Fruit fly (Drosophila melanogaster) whole organism, embryonic: ENCODE data around the gene bys.

Experiments
- CG10209 ChIP-seq: fragments of 200-800 bp; sonication (Bioruptor generic); optimal IDR thresholded peaks from 3 replicates; lab custom pipeline; 2017; ENCODE audit warnings: missing biosample characterization, mild to moderate bottlenecking, missing genetic modification characterization, missing genetic modification reagents
- CG11247 ChIP-seq: fragments of 200-800 bp; sonication (Bioruptor generic); IDR thresholded peaks from 2 replicates; pipeline ENCODE4 v1.3.6; 2022; ENCODE audit warnings: missing biosample characterization, missing genetic modification characterization
- CG12236 ChIP-seq: fragments of 200-800 bp; sonication (Bioruptor generic); optimal IDR thresholded peaks from 2 replicates; lab custom pipeline; 2016; ENCODE audit warnings: missing biosample characterization, missing genetic modification characterization
- CG18599 ChIP-seq: fragments of 200-800 bp; sonication (Bioruptor generic); optimal IDR thresholded peaks from 3 replicates; lab custom pipeline; 2017; ENCODE audit warnings: missing biosample characterization, missing genetic modification characterization, mild to moderate bottlenecking, moderate library complexity, missing genetic modification reagents
- CG31388 ChIP-seq: fragments of 200-800 bp; sonication (Bioruptor generic); optimal IDR thresholded peaks from 2 replicates; lab custom pipeline; 2016; ENCODE audit warnings: missing biosample characterization, missing genetic modification characterization
- CG3163 ChIP-seq: fragments of 200-800 bp; sonication (Bioruptor generic); optimal IDR thresholded peaks from 3 replicates; lab custom pipeline; 2016; ENCODE audit warnings: missing biosample characterization, missing genetic modification characterization
- CG5245 ChIP-seq: fragments of 200-800 bp; sonication (Bioruptor generic); optimal IDR thresholded peaks from 3 replicates; lab custom pipeline; 2016; ENCODE audit warnings: missing biosample characterization, missing genetic modification characterization
- CG6765 ChIP-seq: fragments of 200-800 bp; sonication (Bioruptor generic); optimal IDR thresholded peaks from 3 replicates; lab custom pipeline; 2017; ENCODE audit warnings: missing biosample characterization, mild to moderate bottlenecking, missing genetic modification characterization
- CG7372 ChIP-seq: fragments of 200-800 bp; sonication (Bioruptor generic); IDR thresholded peaks from 2 replicates; pipeline ENCODE4 v1.3.6; 2022; ENCODE audit warnings: missing biosample characterization, missing genetic modification characterization
- CG8281 ChIP-seq: fragments of 200-800 bp; sonication (Bioruptor generic); optimal IDR thresholded peaks from 2 replicates; lab custom pipeline; 2018; ENCODE audit warnings: missing biosample characterization, mild to moderate bottlenecking, missing genetic modification characterization, moderate library complexity
- CG8944 ChIP-seq: fragments of 200-800 bp; sonication (Bioruptor generic); optimal IDR thresholded peaks from 3 replicates; lab custom pipeline; 2016; ENCODE audit warnings: missing biosample characterization, missing genetic modification characterization
- D ChIP-seq, 2 experiments: fragments of 200-800 bp in 1 of 2; fragments of >200 bp in 1 of 2; sonication (Bioruptor generic) in 1 of 2; optimal IDR thresholded peaks; 2 replicates in 1 of 2; 3 replicates in 1 of 2; lab custom pipeline; 2017; ENCODE audit warnings: mild to moderate bottlenecking in 1 of 2, missing biosample characterization in 1 of 2, missing genetic modification characterization in 1 of 2, missing genetic modification reagents in 1 of 2
- Deaf1 ChIP-seq: fragments of 200-800 bp; optimal IDR thresholded peaks from 3 replicates; lab custom pipeline; 2019; ENCODE audit warnings: missing biosample characterization, mild to moderate bottlenecking, missing genetic modification characterization, moderate library complexity
- Dref ChIP-seq: fragments of 200-800 bp; sonication (Bioruptor generic); IDR thresholded peaks from 2 replicates; pipeline ENCODE4 v1.3.6; 2022; ENCODE audit warnings: missing biosample characterization, missing genetic modification characterization
- E2f2 ChIP-seq: fragments of 200-800 bp; sonication (Bioruptor generic); IDR thresholded peaks from 2 replicates; pipeline ENCODE4 v1.3.6; 2022; ENCODE audit warnings: missing biosample characterization, missing genetic modification characterization
- Ets65A ChIP-seq: fragments of 200-800 bp; sonication (Bioruptor generic); peaks from one replicate; lab custom pipeline; 2016; ENCODE audit warnings: missing biosample characterization, missing genetic modification characterization
- Ets97D ChIP-seq: fragments of 200-800 bp; sonication (Bioruptor generic); optimal IDR thresholded peaks from 3 replicates; lab custom pipeline; 2016; ENCODE audit warnings: missing biosample characterization, missing genetic modification characterization
- Fer1 ChIP-seq: fragments of 200-800 bp; sonication (Bioruptor generic); optimal IDR thresholded peaks from 2 replicates; lab custom pipeline; 2017; ENCODE audit warnings: missing biosample characterization, mild to moderate bottlenecking, missing genetic modification characterization
- Meics ChIP-seq: fragments of 200-800 bp; sonication (Bioruptor generic); optimal IDR thresholded peaks from 2 replicates; lab custom pipeline; 2017; ENCODE audit warnings: missing biosample characterization, mild to moderate bottlenecking, missing genetic modification characterization
- Mes4 ChIP-seq: fragments of 200-800 bp; sonication (Bioruptor generic); optimal IDR thresholded peaks from 2 replicates; lab custom pipeline; 2016; ENCODE audit warnings: missing biosample characterization, missing genetic modification characterization
- Nf-YC ChIP-seq: fragments of 200-800 bp; optimal IDR thresholded peaks from 3 replicates; lab custom pipeline; 2019; ENCODE audit warnings: missing biosample characterization, mild to moderate bottlenecking, missing genetic modification characterization, moderate library complexity
- Scr ChIP-seq: fragments of 200-800 bp; sonication (Bioruptor generic); IDR thresholded peaks from 2 replicates; pipeline ENCODE4 v1.3.6; 2022; ENCODE audit warnings: missing biosample characterization, missing genetic modification characterization; ENCODE audit not compliant: partially characterized antibody
- Sox100B ChIP-seq: fragments of 200-800 bp; sonication (Bioruptor generic); optimal IDR thresholded peaks from 3 replicates; lab custom pipeline; 2018; ENCODE audit warnings: missing biosample characterization, mild to moderate bottlenecking, missing genetic modification characterization
- Xbp1 ChIP-seq: fragments of 200-800 bp; sonication (Bioruptor generic); optimal IDR thresholded peaks from 3 replicates; lab custom pipeline; 2016; ENCODE audit warnings: missing biosample characterization, mild to moderate bottlenecking, missing genetic modification characterization
- abd-A ChIP-seq: fragments of 200-800 bp; sonication (Bioruptor generic); optimal IDR thresholded peaks from 3 replicates; lab custom pipeline; 2019; ENCODE audit warnings: missing biosample characterization, mild to moderate bottlenecking, missing genetic modification characterization, moderate library complexity
- ase ChIP-seq: fragments of 200-800 bp; sonication (Bioruptor generic); IDR thresholded peaks from 3 replicates; pipeline ENCODE4 v1.3.6; 2022; ENCODE audit warnings: missing biosample characterization, missing genetic modification characterization
- bowl ChIP-seq: fragments of 200-800 bp; sonication (Bioruptor generic); IDR thresholded peaks from 2 replicates; pipeline ENCODE4 v1.3.6; 2022; ENCODE audit warnings: missing biosample characterization, missing genetic modification characterization
- chinmo ChIP-seq: fragments of 200-800 bp; sonication (Bioruptor generic); IDR thresholded peaks from 4 replicates; pipeline ENCODE4 v1.3.6; 2022; ENCODE audit warnings: missing biosample characterization, missing genetic modification characterization; ENCODE audit not compliant: partially characterized antibody
- crp ChIP-seq, 2 experiments: fragments of 200-800 bp; sonication (Bioruptor generic); optimal IDR thresholded peaks; 2 replicates in 1 of 2; 3 replicates in 1 of 2; lab custom pipeline; 2017; ENCODE audit warnings: missing biosample characterization in 2 of 2, missing genetic modification characterization in 2 of 2, mild to moderate bottlenecking in 1 of 2, moderate library complexity in 1 of 2
- dimm ChIP-seq: fragments of 200-800 bp; sonication (Bioruptor generic); IDR thresholded peaks from 2 replicates; pipeline ENCODE4 v1.3.6; 2022; ENCODE audit warnings: missing biosample characterization, missing genetic modification characterization
- gce ChIP-seq: fragments of 200-800 bp; sonication (Bioruptor generic); IDR thresholded peaks from 3 replicates; pipeline ENCODE4 v1.3.6; 2022; ENCODE audit warnings: missing biosample characterization, missing genetic modification characterization
- hbn ChIP-seq: fragments of 200-800 bp; sonication (Bioruptor generic); IDR thresholded peaks from 2 replicates; pipeline ENCODE4 v1.3.6; 2022; ENCODE audit warnings: missing biosample characterization, missing genetic modification characterization; ENCODE audit not compliant: partially characterized antibody
- hth ChIP-seq: fragments of >200 bp; optimal IDR thresholded peaks from 2 replicates; lab custom pipeline; 2017; ENCODE audit warnings: inconsistent platforms
- jigr1 ChIP-seq: fragments of 200-800 bp; sonication (Bioruptor generic); IDR thresholded peaks from 3 replicates; pipeline ENCODE4 v1.3.6; 2022; ENCODE audit warnings: missing biosample characterization, missing genetic modification characterization
- kni ChIP-seq: fragments of 200-800 bp; sonication (Bioruptor generic); optimal IDR thresholded peaks from 3 replicates; lab custom pipeline; 2017; ENCODE audit warnings: mild to moderate bottlenecking, missing biosample characterization, missing genetic modification reagents, missing genetic modification characterization
- lilli ChIP-seq: fragments of 200-800 bp; sonication (Bioruptor generic); optimal IDR thresholded peaks from 3 replicates; lab custom pipeline; 2016; ENCODE audit warnings: missing biosample characterization, missing genetic modification characterization
- mirr ChIP-seq: fragments of 200-800 bp; sonication (Bioruptor generic); optimal IDR thresholded peaks from 3 replicates; lab custom pipeline; 2018; ENCODE audit warnings: missing biosample characterization, mild to moderate bottlenecking, missing genetic modification characterization
- p53 ChIP-seq: fragments of 200-800 bp; sonication (Bioruptor generic); optimal IDR thresholded peaks from 2 replicates; lab custom pipeline; 2016; ENCODE audit warnings: missing biosample characterization, missing genetic modification characterization
- pfk ChIP-seq: fragments of 200-800 bp; sonication (Bioruptor generic); optimal IDR thresholded peaks from 2 replicates; lab custom pipeline; 2018; ENCODE audit warnings: missing biosample characterization, mild to moderate bottlenecking, missing genetic modification characterization, moderate library complexity
- pita ChIP-seq: fragments of 200-800 bp; sonication (Bioruptor generic); optimal IDR thresholded peaks from 2 replicates; lab custom pipeline; 2017; ENCODE audit warnings: missing biosample characterization, mild to moderate bottlenecking, missing genetic modification characterization
- pnt ChIP-seq: fragments of 200-800 bp; sonication (Bioruptor generic); optimal IDR thresholded peaks from 3 replicates; lab custom pipeline; 2016; ENCODE audit warnings: missing biosample characterization, missing genetic modification characterization
- prd ChIP-seq, 3 experiments: fragments of >200 bp in 2 of 3; fragments of 200-800 bp in 1 of 3; sonication (Bioruptor generic) in 1 of 3; optimal IDR thresholded peaks in 2 of 3; IDR thresholded peaks in 1 of 3; 2 replicates in 2 of 3; 3 replicates in 1 of 3; pipeline versions ENCODE4 v1.3.6 to Lab custom; 2017 to 2022; ENCODE audit warnings: missing biosample characterization in 1 of 3, missing genetic modification characterization in 1 of 3
- pzg ChIP-seq: fragments of 200-800 bp; sonication (Bioruptor generic); optimal IDR thresholded peaks from 3 replicates; lab custom pipeline; 2018; ENCODE audit warnings: missing biosample characterization, mild to moderate bottlenecking, missing genetic modification characterization, moderate library complexity
- seq ChIP-seq: fragments of 200-800 bp; sonication (Bioruptor generic); IDR thresholded peaks from 2 replicates; pipeline ENCODE4 v1.3.6; 2022; ENCODE audit warnings: missing biosample characterization, missing genetic modification characterization
- stwl ChIP-seq: fragments of 200-800 bp; sonication (Bioruptor generic); optimal IDR thresholded peaks from 3 replicates; lab custom pipeline; 2018; ENCODE audit warnings: missing biosample characterization, mild to moderate bottlenecking, missing genetic modification characterization, moderate library complexity
- trh ChIP-seq: fragments of 200-800 bp; sonication (Bioruptor generic); optimal IDR thresholded peaks from 2 replicates; lab custom pipeline; 2016; ENCODE audit warnings: missing biosample characterization, missing genetic modification characterization
- tx ChIP-seq: fragments of 200-800 bp; sonication (Bioruptor generic); optimal IDR thresholded peaks from 2 replicates; lab custom pipeline; 2016; ENCODE audit warnings: missing biosample characterization, missing genetic modification characterization
- unc-4 ChIP-seq: fragments of 200-800 bp; sonication (Bioruptor generic); IDR thresholded peaks from 2 replicates; pipeline ENCODE4 v1.3.6; 2022; ENCODE audit warnings: missing biosample characterization, missing genetic modification characterization; ENCODE audit not compliant: partially characterized antibody
- vnd ChIP-seq: fragments of 200-800 bp; sonication (Bioruptor generic); IDR thresholded peaks from 3 replicates; pipeline ENCODE4 v1.3.6; 2022; ENCODE audit warnings: missing biosample characterization, missing genetic modification characterization; ENCODE audit not compliant: partially characterized antibody

The bys gene

DNA sequence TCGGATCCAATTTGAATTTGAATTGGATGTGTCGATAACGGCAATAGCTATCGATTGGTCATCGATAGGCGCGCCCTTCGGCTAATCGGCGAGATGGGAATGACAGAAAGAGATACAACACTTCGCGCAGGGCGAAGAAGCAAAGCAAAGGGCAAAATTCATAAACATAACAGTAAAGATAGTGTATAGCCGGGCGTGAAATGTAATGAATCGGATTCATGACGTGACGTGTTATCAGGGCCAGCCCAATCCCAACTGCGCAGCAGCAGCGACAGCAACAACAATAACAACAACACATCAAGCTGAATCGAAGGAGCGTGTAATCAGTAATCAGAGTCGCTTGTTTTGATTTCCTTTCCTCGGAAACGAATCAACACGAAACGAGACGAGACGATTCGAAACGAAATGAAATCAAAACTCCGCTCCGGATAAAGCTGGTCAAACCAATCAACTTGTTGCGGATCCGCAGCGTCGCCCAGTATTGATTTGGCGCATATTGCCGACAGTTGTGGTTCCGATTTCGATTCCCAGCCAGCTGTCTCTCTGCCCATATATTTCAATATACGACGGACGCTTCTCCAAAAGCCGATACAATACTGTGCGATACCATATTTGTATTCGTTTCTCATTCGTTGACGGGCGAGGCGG is 10.4 kb downstream of the bys start, which contains the start of gene snz (continued):
- TF ChIP-seq abd-A (tag; lab: Kevin White, UChicago) (peak; percentile 80), Meics (GFP tag; lab: Kevin White, UChicago) (no peak), Xbp1 (GFP tag; lab: Kevin White, UChicago) (peak; percentile 5), Fer1 (GFP tag; lab: Kevin White, UChicago) (peak; percentile 34), CG10209 (GFP tag; lab: Kevin White, UChicago) (no peak), lilli (GFP tag; lab: Kevin White, UChicago) (no peak), D (optimal IDR thresholded peaks at IDR 0.05; lab: Kevin White, UChicago) (no peak), D (GFP tag; optimal IDR thresholded peaks at IDR 0.05; lab: Kevin White, UChicago) (no peak), seq (GFP tag; lab: Robert Waterston, UW) (no peak), CG12236 (GFP tag; lab: Kevin White, UChicago) (no peak), Sox100B (no peak), bowl (GFP tag; lab: Robert Waterston, UW) (no peak), mirr (peak; percentile 83), Ets65A (GFP tag; lab: Kevin White, UChicago) (no peak), gce (GFP tag; lab: Robert Waterston, UW) (no peak), CG31388 (GFP tag; lab: Kevin White, UChicago) (no peak), hbn (GFP tag; lab: Robert Waterston, UW) (peak; percentile 75), pfk (GFP tag; lab: Kevin White, UChicago) (peak; percentile 67), trh (GFP tag; lab: Kevin White, UChicago) (no peak), CG7372 (GFP tag; lab: Robert Waterston, UW) (no peak), Mes4 (GFP tag; lab: Kevin White, UChicago) (no peak), pita (GFP tag; lab: Kevin White, UChicago) (no peak), CG5245 (GFP tag; lab: Kevin White, UChicago) (no peak), CG3163 (GFP tag; lab: Kevin White, UChicago) (no peak), chinmo (peak; percentile 81; the same call in 3 of the 4 replicates), Dref (GFP tag; lab: Robert Waterston, UW) (peak; percentile 88), tx (no peak), E2f2 (peak; percentile 83), pzg (GFP tag; lab: Kevin White, UChicago) (peak; percentile 57), CG6765 (GFP tag; lab: Kevin White, UChicago) (no peak), crp (GFP tag; optimal IDR thresholded peaks at IDR 0.05; lab: Kevin White, UChicago) (peak in 1 of 2 experiments; percentile 0), CG8944 (no peak), CG11247 (GFP tag; lab: Robert Waterston, UW) (no peak), Scr (GFP tag; lab: Robert Waterston, UW) (peak; percentile 74), Ets97D (GFP tag; lab: Kevin White, UChicago) (peak; percentile 38), jigr1 (no peak), prd (optimal IDR thresholded peaks at IDR 0.05; lab: Kevin White, UChicago) (no peak), prd (GFP tag; IDR thresholded peaks at IDR 0.05; lab: Robert Waterston, UW) (peak; percentile 5; the same call in 1 of the 3 replicates), kni (no peak), ase (GFP tag; lab: Robert Waterston, UW) (no peak), pnt (GFP tag; lab: Kevin White, UChicago) (no peak), Nf-YC (tag; lab: Kevin White, UChicago) (peak; percentile 50), stwl (peak; percentile 49), CG18599 (GFP tag; lab: Kevin White, UChicago) (no peak), Deaf1 (tag; lab: Kevin White, UChicago) (peak; percentile 94), CG8281 (tag; lab: Kevin White, UChicago) (no peak), hth (lab: Kevin White, UChicago) (no peak), p53 (GFP tag; lab: Kevin White, UChicago) (no peak), dimm (GFP tag; lab: Robert Waterston, UW) (no peak), vnd (GFP tag; lab: Robert Waterston, UW) (peak; percentile 66; the same call in 2 of the 3 replicates), unc-4 (peak; percentile 74)
